Worm (Caenorhabditis elegans) whole organism, young adult: Measurements from ENCODE around the gene ugt-52.

ENCODE experiments used
- Y95B8A.8 ChIP-seq: fragments of 200-800 bp; sonication (Bioruptor generic); IDR thresholded peaks from 2 replicates; pipeline ENCODE4 v1.3.6; 2022; ENCODE audit warnings: missing genetic modification reagents, missing genetic modification characterization, missing compliant biosample characterization
- ceh-91 ChIP-seq: fragments of 200-800 bp; sonication (Bioruptor generic); IDR thresholded peaks from 2 replicates; pipeline ENCODE4 v1.3.6; 2022; ENCODE audit warnings: missing genetic modification reagents, missing genetic modification characterization, missing compliant biosample characterization
- efl-1 ChIP-seq: fragments of 150-350 bp; optimal IDR thresholded peaks from 2 replicates; lab custom pipeline; 2014; ENCODE audit warnings: missing biosample characterization, missing genetic modification reagents, missing genetic modification characterization
- lin-26 ChIP-seq: fragments of 200-800 bp; sonication (Bioruptor generic); IDR thresholded peaks from 2 replicates; pipeline ENCODE4 v1.3.6; 2022; ENCODE audit warnings: missing genetic modification reagents, missing genetic modification characterization, missing compliant biosample characterization
- mel-28 ChIP-seq: sonication (generic microtip); optimal IDR thresholded peaks from 2 replicates; lab custom pipeline; 2016; ENCODE audit warnings: borderline replicate concordance, mild to moderate bottlenecking, missing genetic modification characterization, missing compliant biosample characterization

DNA sequence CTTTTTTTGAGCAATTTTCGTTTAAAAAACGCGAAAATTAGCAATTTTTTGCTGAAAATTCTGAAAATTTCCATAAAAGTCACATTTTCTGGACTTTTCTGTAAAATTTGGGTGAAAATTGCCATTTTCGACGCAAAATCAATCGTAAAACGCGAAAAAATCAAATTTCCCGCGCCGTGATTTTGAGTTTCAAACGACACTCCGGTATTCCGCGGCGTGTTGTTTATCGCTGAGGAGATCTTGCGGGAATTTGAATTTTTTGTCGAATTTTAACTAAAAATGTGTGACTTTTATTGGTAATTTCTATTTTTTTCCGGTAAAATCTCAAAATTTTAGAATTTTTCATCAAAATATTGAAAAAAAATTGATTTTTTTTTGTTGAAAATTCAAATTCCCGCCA, 22.6 kb downstream of the ugt-52 start:
- TF ChIP-seq Y95B8A.8 (GFP tag; lab: Robert Waterston, UW) (no peak), ceh-91 (GFP tag; lab: Robert Waterston, UW) (no peak), lin-26 (GFP tag; lab: Robert Waterston, UW) (no peak), mel-28 (tag; lab: Kevin White, UChicago) (no peak), efl-1 (GFP tag; lab: Kevin White, UChicago) (no peak)
